Fruit fly (Drosophila melanogaster) whole organism, embryonic: ENCODE data around the gene Strip.
A peak's percentile ranks its signal among the peaks of the same experiment; 100 is the strongest.

Experiments used
- Bgb ChIP-seq: fragments of 200-800 bp; sonication (Bioruptor generic); IDR thresholded peaks from 2 replicates; pipeline ENCODE4 v1.3.6; 2022; ENCODE audit warnings: missing biosample characterization, missing genetic modification characterization; ENCODE audit not compliant: partially characterized antibody
- CG11398 ChIP-seq: fragments of 200-800 bp; sonication (Bioruptor generic); optimal IDR thresholded peaks from 2 replicates; lab custom pipeline; 2016; ENCODE audit warnings: missing biosample characterization, missing genetic modification characterization
- CG13624 ChIP-seq: fragments of 200-800 bp; sonication (Bioruptor generic); optimal IDR thresholded peaks from 2 replicates; lab custom pipeline; 2016; ENCODE audit warnings: missing biosample characterization, missing genetic modification characterization
- CG13775 ChIP-seq: fragments of 200-800 bp; sonication (Bioruptor generic); optimal IDR thresholded peaks from 3 replicates; lab custom pipeline; 2017; ENCODE audit warnings: missing biosample characterization, mild to moderate bottlenecking, missing genetic modification characterization
- CG15269 ChIP-seq: fragments of 200-800 bp; sonication (Bioruptor generic); optimal IDR thresholded peaks from 2 replicates; lab custom pipeline; 2018; ENCODE audit warnings: missing biosample characterization, mild to moderate bottlenecking, missing genetic modification characterization, moderate library complexity
- CG1602 ChIP-seq: fragments of 200-800 bp; sonication (Bioruptor generic); optimal IDR thresholded peaks from 3 replicates; lab custom pipeline; 2016; ENCODE audit warnings: missing biosample characterization, missing genetic modification characterization
- CG1647 ChIP-seq: fragments of 200-800 bp; sonication (Bioruptor generic); optimal IDR thresholded peaks from 3 replicates; lab custom pipeline; 2016; ENCODE audit warnings: missing biosample characterization, missing genetic modification characterization
- CG17328 ChIP-seq: fragments of 200-800 bp; sonication (Bioruptor generic); IDR thresholded peaks from 2 replicates; pipeline ENCODE4 v1.3.6; 2022; ENCODE audit warnings: missing biosample characterization, missing genetic modification characterization
- CG17612 ChIP-seq: fragments of 200-800 bp; sonication (Bioruptor generic); IDR thresholded peaks from 2 replicates; pipeline ENCODE4 v1.3.6; 2022; ENCODE audit warnings: missing biosample characterization, missing genetic modification characterization
- CG2120 ChIP-seq: fragments of 200-800 bp; sonication (Bioruptor generic); optimal IDR thresholded peaks from 3 replicates; lab custom pipeline; 2016; ENCODE audit warnings: missing biosample characterization, missing genetic modification characterization
- CG2199 ChIP-seq: fragments of 200-800 bp; sonication (Bioruptor generic); IDR thresholded peaks from 3 replicates; pipeline ENCODE4 v1.3.6; 2022; ENCODE audit warnings: missing biosample characterization, missing genetic modification characterization
- CG2202 ChIP-seq: fragments of 200-800 bp; sonication (Bioruptor generic); optimal IDR thresholded peaks from 2 replicates; lab custom pipeline; 2018; ENCODE audit warnings: missing biosample characterization, mild to moderate bottlenecking, missing genetic modification characterization
- CG2678 ChIP-seq: fragments of 200-800 bp; sonication (Bioruptor generic); optimal IDR thresholded peaks from 3 replicates; lab custom pipeline; 2019; ENCODE audit warnings: missing biosample characterization, mild to moderate bottlenecking, missing genetic modification characterization, moderate library complexity
- CG2712 ChIP-seq: fragments of 200-800 bp; optimal IDR thresholded peaks from 3 replicates; lab custom pipeline; 2019; ENCODE audit warnings: missing biosample characterization, mild to moderate bottlenecking, missing genetic modification characterization, moderate library complexity
- CG30020 ChIP-seq: fragments of 200-800 bp; optimal IDR thresholded peaks from 2 replicates; lab custom pipeline; 2019; ENCODE audit warnings: missing biosample characterization, mild to moderate bottlenecking, missing genetic modification characterization, moderate library complexity
- CG3407 ChIP-seq: fragments of 200-800 bp; sonication (Bioruptor generic); optimal IDR thresholded peaks from 2 replicates; lab custom pipeline; 2018; ENCODE audit warnings: missing biosample characterization, mild to moderate bottlenecking, missing genetic modification characterization
- CG5245 ChIP-seq: fragments of 200-800 bp; sonication (Bioruptor generic); optimal IDR thresholded peaks from 3 replicates; lab custom pipeline; 2016; ENCODE audit warnings: missing biosample characterization, missing genetic modification characterization
- CG5953 ChIP-seq: fragments of 200-800 bp; sonication (Bioruptor generic); IDR thresholded peaks from 2 replicates; pipeline ENCODE4 v1.3.6; 2022; ENCODE audit warnings: missing biosample characterization, missing genetic modification characterization
- CG7271 ChIP-seq: fragments of 200-800 bp; sonication (Bioruptor generic); optimal IDR thresholded peaks from 2 replicates; lab custom pipeline; 2018; ENCODE audit warnings: missing biosample characterization, mild to moderate bottlenecking, missing genetic modification characterization, moderate library complexity
- CG7839 ChIP-seq: fragments of 200-800 bp; sonication (Bioruptor generic); optimal IDR thresholded peaks from 3 replicates; lab custom pipeline; 2018; ENCODE audit warnings: missing biosample characterization, mild to moderate bottlenecking, missing genetic modification characterization, moderate library complexity
- CG7928 ChIP-seq: fragments of 200-800 bp; sonication (Bioruptor generic); optimal IDR thresholded peaks from 2 replicates; lab custom pipeline; 2017; ENCODE audit warnings: missing biosample characterization, mild to moderate bottlenecking, missing genetic modification characterization
- CG7987 ChIP-seq: fragments of 200-800 bp; sonication (Bioruptor generic); optimal IDR thresholded peaks from 2 replicates; lab custom pipeline; 2018; ENCODE audit warnings: missing biosample characterization, mild to moderate bottlenecking, missing genetic modification characterization, moderate library complexity
- CG8281 ChIP-seq: fragments of 200-800 bp; sonication (Bioruptor generic); optimal IDR thresholded peaks from 2 replicates; lab custom pipeline; 2018; ENCODE audit warnings: missing biosample characterization, mild to moderate bottlenecking, missing genetic modification characterization, moderate library complexity
- CG9215 ChIP-seq: fragments of 200-800 bp; sonication (Bioruptor generic); IDR thresholded peaks from 2 replicates; pipeline ENCODE4 v1.3.6; 2022; ENCODE audit warnings: missing biosample characterization, missing genetic modification characterization
- Ets65A ChIP-seq: fragments of 200-800 bp; sonication (Bioruptor generic); peaks from one replicate; lab custom pipeline; 2016; ENCODE audit warnings: missing biosample characterization, missing genetic modification characterization
- Fer1 ChIP-seq: fragments of 200-800 bp; sonication (Bioruptor generic); optimal IDR thresholded peaks from 2 replicates; lab custom pipeline; 2017; ENCODE audit warnings: missing biosample characterization, mild to moderate bottlenecking, missing genetic modification characterization
- Hsf ChIP-seq: fragments of 200-800 bp; sonication (Bioruptor generic); optimal IDR thresholded peaks from 3 replicates; lab custom pipeline; 2016; ENCODE audit warnings: missing biosample characterization, missing genetic modification characterization
- MBD-R2 ChIP-seq: fragments of 200-800 bp; sonication (Bioruptor generic); IDR thresholded peaks from 2 replicates; pipeline ENCODE4 v1.3.6; 2022; ENCODE audit warnings: missing biosample characterization, missing genetic modification characterization
- Mrtf ChIP-seq: fragments of 200-800 bp; sonication (Bioruptor generic); IDR thresholded peaks from 3 replicates; pipeline ENCODE4 v1.3.6; 2022; ENCODE audit warnings: missing biosample characterization, missing genetic modification characterization
- NC2β ChIP-seq: fragments of 200-800 bp; sonication (Bioruptor generic); optimal IDR thresholded peaks from 2 replicates; lab custom pipeline; 2016; ENCODE audit warnings: missing biosample characterization, missing genetic modification characterization
- Side ChIP-seq: fragments of 200-800 bp; sonication (Bioruptor generic); optimal IDR thresholded peaks from 2 replicates; lab custom pipeline; 2016; ENCODE audit warnings: missing biosample characterization, missing genetic modification characterization
- Spps ChIP-seq: fragments of 200-800 bp; sonication (Bioruptor generic); optimal IDR thresholded peaks from 2 replicates; lab custom pipeline; 2018; ENCODE audit warnings: missing biosample characterization, mild to moderate bottlenecking, missing genetic modification characterization
- Sry-β ChIP-seq: fragments of 200-800 bp; sonication (Bioruptor generic); optimal IDR thresholded peaks from 2 replicates; lab custom pipeline; 2018; ENCODE audit warnings: missing biosample characterization, mild to moderate bottlenecking, missing genetic modification characterization, moderate library complexity
- Stat92E ChIP-seq, 3 experiments: fragments of >200 bp in 2 of 3; fragments of 200-800 bp in 1 of 3; sonication (Bioruptor generic) in 1 of 3; optimal IDR thresholded peaks; 2 replicates each; lab custom pipeline; 2017 to 2019; ENCODE audit warnings: missing biosample characterization in 3 of 3, missing genetic modification characterization in 3 of 3, mild to moderate bottlenecking in 1 of 3, moderate library complexity in 1 of 3
- ash1 ChIP-seq: fragments of 200-800 bp; sonication (Bioruptor generic); optimal IDR thresholded peaks from 2 replicates; lab custom pipeline; 2018; ENCODE audit warnings: missing biosample characterization, mild to moderate bottlenecking, missing genetic modification characterization
- btn ChIP-seq: fragments of 200-800 bp; sonication (Bioruptor generic); optimal IDR thresholded peaks from 2 replicates; lab custom pipeline; 2016; ENCODE audit warnings: missing biosample characterization, missing genetic modification characterization
- disco-r ChIP-seq: fragments of 200-800 bp; sonication (Bioruptor generic); optimal IDR thresholded peaks from 2 replicates; lab custom pipeline; 2016; ENCODE audit warnings: missing biosample characterization, missing genetic modification characterization
- ems ChIP-seq: fragments of 200-800 bp; sonication (Bioruptor generic); optimal IDR thresholded peaks from 3 replicates; lab custom pipeline; 2016; ENCODE audit warnings: missing biosample characterization, missing genetic modification characterization
- inv ChIP-seq: fragments of 200-800 bp; sonication (Bioruptor generic); IDR thresholded peaks from 2 replicates; pipeline ENCODE4 v1.3.6; 2022; ENCODE audit warnings: missing biosample characterization, missing genetic modification characterization; ENCODE audit not compliant: partially characterized antibody
- ken ChIP-seq: fragments of 200-800 bp; sonication (Bioruptor generic); IDR thresholded peaks from 3 replicates; pipeline ENCODE4 v1.3.6; 2022; ENCODE audit warnings: missing biosample characterization, missing genetic modification characterization
- lmd ChIP-seq: fragments of 200-800 bp; sonication (Bioruptor generic); IDR thresholded peaks from 2 replicates; pipeline ENCODE4 v1.3.6; 2022; ENCODE audit warnings: missing biosample characterization, missing genetic modification characterization
- luna ChIP-seq: fragments of 200-800 bp; sonication (Bioruptor generic); optimal IDR thresholded peaks from 2 replicates; lab custom pipeline; 2016; ENCODE audit warnings: missing biosample characterization, missing genetic modification characterization
- maf-S ChIP-seq: fragments of 200-800 bp; sonication (Bioruptor generic); optimal IDR thresholded peaks from 2 replicates; lab custom pipeline; 2016; ENCODE audit warnings: missing biosample characterization, missing genetic modification characterization
- nerfin-1 ChIP-seq: fragments of 200-800 bp; sonication (Bioruptor generic); optimal IDR thresholded peaks from 3 replicates; lab custom pipeline; 2019; ENCODE audit warnings: missing biosample characterization, mild to moderate bottlenecking, missing genetic modification characterization, moderate library complexity
- pum ChIP-seq: fragments of 200-800 bp; sonication (Bioruptor generic); optimal IDR thresholded peaks from 2 replicates; lab custom pipeline; 2016; ENCODE audit warnings: missing biosample characterization, missing genetic modification characterization
- sisA ChIP-seq: fragments of 200-800 bp; sonication (Bioruptor generic); IDR thresholded peaks from 2 replicates; pipeline ENCODE4 v1.3.6; 2022; ENCODE audit warnings: missing biosample characterization, missing genetic modification characterization
- slp2 ChIP-seq: fragments of 200-800 bp; sonication (Bioruptor generic); optimal IDR thresholded peaks from 2 replicates; lab custom pipeline; 2016; ENCODE audit warnings: missing biosample characterization, missing genetic modification characterization
- sob ChIP-seq: fragments of 200-800 bp; sonication (Bioruptor generic); IDR thresholded peaks from 2 replicates; pipeline ENCODE4 v1.3.6; 2022; ENCODE audit warnings: missing biosample characterization, missing genetic modification characterization
- sug ChIP-seq: fragments of 200-800 bp; optimal IDR thresholded peaks from 2 replicates; lab custom pipeline; 2019; ENCODE audit warnings: missing biosample characterization, mild to moderate bottlenecking, missing genetic modification characterization, moderate library complexity
- tio ChIP-seq: fragments of 200-800 bp; sonication (Bioruptor generic); optimal IDR thresholded peaks from 2 replicates; lab custom pipeline; 2017; ENCODE audit warnings: missing biosample characterization, missing genetic modification characterization, inconsistent platforms
- toy ChIP-seq: fragments of 200-800 bp; sonication (Bioruptor generic); IDR thresholded peaks from 2 replicates; pipeline ENCODE4 v1.3.6; 2022; ENCODE audit warnings: missing biosample characterization, missing genetic modification characterization

The Strip gene

dm6 chr3L:3303087-3303526, 25.6 kb downstream of the Strip start, which contains the start of gene CG14968 (continued):
- TF ChIP-seq CG5953 (GFP tag; lab: Robert Waterston, UW) (peak; percentile 91), CG17328 (GFP tag; lab: Robert Waterston, UW) (peak; percentile 96), CG5245 (GFP tag; lab: Kevin White, UChicago) (peak; percentile 80), slp2 (GFP tag; lab: Kevin White, UChicago) (peak; percentile 70), toy (GFP tag; lab: Robert Waterston, UW) (peak; percentile 90), Ets65A (peak; percentile 92), Fer1 (GFP tag; lab: Kevin White, UChicago) (peak; percentile 95), CG2199 (peak; percentile 81; the same call in 2 of the 3 replicates), sob (GFP tag; lab: Robert Waterston, UW) (peak; percentile 98), sug (peak; percentile 88), CG1647 (GFP tag; lab: Kevin White, UChicago) (peak; percentile 92), CG15269 (peak; percentile 97), CG7271 (peak; percentile 75), btn (GFP tag; lab: Kevin White, UChicago) (peak; percentile 38), Spps (tag; lab: Kevin White, UChicago) (peak; percentile 83), Mrtf (GFP tag; lab: Robert Waterston, UW) (peak; percentile 94), CG11398 (peak; percentile 52), lmd (GFP tag; lab: Robert Waterston, UW) (peak; percentile 96), CG17612 (GFP tag; lab: Robert Waterston, UW) (peak; percentile 87), CG2712 (tag; lab: Kevin White, UChicago) (peak; percentile 87), NC2β (GFP tag; lab: Kevin White, UChicago) (no peak), nerfin-1 (tag; lab: Kevin White, UChicago) (peak; percentile 82), Side (GFP tag; lab: Kevin White, UChicago) (peak; percentile 63), Bgb (GFP tag; lab: Robert Waterston, UW) (no peak), CG2202 (peak; percentile 73), CG8281 (tag; lab: Kevin White, UChicago) (peak; percentile 75), MBD-R2 (GFP tag; lab: Robert Waterston, UW) (peak; percentile 93), CG13624 (GFP tag; lab: Kevin White, UChicago) (peak; percentile 79), ash1 (GFP tag; lab: Kevin White, UChicago) (peak; percentile 72), CG2120 (GFP tag; lab: Kevin White, UChicago) (peak; percentile 96), Stat92E (GFP tag; optimal IDR thresholded peaks at IDR 0.05; lab: Kevin White, UChicago) (no peak), ken (GFP tag; lab: Robert Waterston, UW) (peak; percentile 94), CG3407 (GFP tag; lab: Kevin White, UChicago) (peak; percentile 75), Sry-β (GFP tag; lab: Kevin White, UChicago) (peak; percentile 93), CG9215 (peak; percentile 84), sisA (GFP tag; lab: Robert Waterston, UW) (peak; percentile 91), pum (peak; percentile 64), CG2678 (tag; lab: Kevin White, UChicago) (peak; percentile 97), CG7987 (GFP tag; lab: Kevin White, UChicago) (peak; percentile 88), CG7928 (peak; percentile 70), inv (GFP tag; lab: Robert Waterston, UW) (no peak), CG30020 (tag; lab: Kevin White, UChicago) (peak; percentile 49), disco-r (GFP tag; lab: Kevin White, UChicago) (peak; percentile 24), luna (GFP tag; lab: Kevin White, UChicago) (peak; percentile 54), tio (peak; percentile 84), maf-S (peak; percentile 51), CG7839 (peak; percentile 95), ems (peak; percentile 91), CG13775 (GFP tag; lab: Kevin White, UChicago) (peak; percentile 88), Hsf (GFP tag; lab: Kevin White, UChicago) (peak; percentile 90), CG1602 (GFP tag; lab: Kevin White, UChicago) (peak; percentile 91)
